Fruit fly (Drosophila melanogaster) whole organism: Measurements from ENCODE around the gene CG1368.

Experiments
- CG8478 ChIP-seq: fragments of >200 bp; optimal IDR thresholded peaks from 2 replicates; lab custom pipeline; 2018; ENCODE audit warnings: inconsistent platforms
- EcR ChIP-seq, 2 experiments: fragments of >200 bp; optimal IDR thresholded peaks; 2 replicates each; lab custom pipeline; 2017; ENCODE audit warnings: missing biosample characterization in 2 of 2, missing genetic modification characterization in 2 of 2, missing genetic modification reagents in 2 of 2
- pan ChIP-seq: fragments of >200 bp; optimal IDR thresholded peaks from 2 replicates; lab custom pipeline; 2017
- psq ChIP-seq: fragments of >200 bp; optimal IDR thresholded peaks from 2 replicates; lab custom pipeline; 2017

- no peak for TF ChIP-seq EcR (GFP tag; optimal IDR thresholded peaks at IDR 0.05; lab: Kevin White, UChicago)
- TF ChIP-seq psq (lab: Kevin White, UChicago): no peak
- no peak for TF ChIP-seq pan (lab: Kevin White, UChicago)
- TF ChIP-seq CG8478: no peak
Measured at dm6 chrX:14221182-14221581, 46.6 kb downstream of the CG1368 start.
